Fruit fly (Drosophila melanogaster) whole organism, embryonic: Measurements from ENCODE around the gene PH4alphaEFB.

Experiments
- Abd-B ChIP-seq: fragments of 200-800 bp; sonication (Bioruptor generic); optimal IDR thresholded peaks from 2 replicates; lab custom pipeline; 2018; ENCODE audit warnings: missing biosample characterization, mild to moderate bottlenecking, missing genetic modification characterization, moderate library complexity
- Adf1 ChIP-seq: fragments of 200-800 bp; sonication (Bioruptor generic); IDR thresholded peaks from 2 replicates; pipeline ENCODE4 v1.3.6; 2022; ENCODE audit warnings: missing biosample characterization, missing genetic modification characterization
- Asciz ChIP-seq: fragments of 200-800 bp; sonication (Bioruptor generic); optimal IDR thresholded peaks from 2 replicates; lab custom pipeline; 2017; ENCODE audit warnings: missing biosample characterization, mild to moderate bottlenecking, missing genetic modification characterization, missing genetic modification reagents
- Bgb ChIP-seq: fragments of 200-800 bp; sonication (Bioruptor generic); IDR thresholded peaks from 2 replicates; pipeline ENCODE4 v1.3.6; 2022; ENCODE audit warnings: missing biosample characterization, missing genetic modification characterization; ENCODE audit not compliant: partially characterized antibody
- Bteb2 ChIP-seq: fragments of 200-800 bp; sonication (Bioruptor generic); optimal IDR thresholded peaks from 2 replicates; lab custom pipeline; 2016; ENCODE audit warnings: missing biosample characterization, missing genetic modification characterization
- CG10274 ChIP-seq: fragments of 200-800 bp; sonication (Bioruptor generic); optimal IDR thresholded peaks from 3 replicates; lab custom pipeline; 2017; ENCODE audit warnings: missing biosample characterization, mild to moderate bottlenecking, missing genetic modification characterization
- CG10366 ChIP-seq: fragments of 200-800 bp; sonication (Bioruptor generic); IDR thresholded peaks from 2 replicates; pipeline ENCODE4 v1.3.6; 2022; ENCODE audit warnings: missing biosample characterization, missing genetic modification characterization
- CG10543 ChIP-seq: fragments of 200-800 bp; sonication (Bioruptor generic); optimal IDR thresholded peaks from 3 replicates; lab custom pipeline; 2017; ENCODE audit warnings: missing biosample characterization, mild to moderate bottlenecking, missing genetic modification characterization, moderate library complexity
- CG10979 ChIP-seq: fragments of 200-800 bp; sonication (Bioruptor generic); optimal IDR thresholded peaks from 2 replicates; lab custom pipeline; 2018; ENCODE audit warnings: missing biosample characterization, mild to moderate bottlenecking, missing genetic modification characterization, moderate library complexity
- CG12299 ChIP-seq: fragments of 200-800 bp; sonication (Bioruptor generic); optimal IDR thresholded peaks from 2 replicates; lab custom pipeline; 2018; ENCODE audit warnings: missing biosample characterization, mild to moderate bottlenecking, missing genetic modification characterization
- CG15011 ChIP-seq: fragments of 200-800 bp; sonication (Bioruptor generic); optimal IDR thresholded peaks from 3 replicates; lab custom pipeline; 2018; ENCODE audit warnings: missing biosample characterization, mild to moderate bottlenecking, missing genetic modification characterization
- CG1792 ChIP-seq: fragments of 200-800 bp; sonication (Bioruptor generic); optimal IDR thresholded peaks from 2 replicates; lab custom pipeline; 2016; ENCODE audit warnings: missing biosample characterization, missing genetic modification characterization
- CG18262 ChIP-seq: fragments of 200-800 bp; optimal IDR thresholded peaks from 3 replicates; lab custom pipeline; 2019; ENCODE audit warnings: missing biosample characterization, mild to moderate bottlenecking, missing genetic modification characterization, moderate library complexity
- CG2875 ChIP-seq: fragments of 200-800 bp; sonication (Bioruptor generic); optimal IDR thresholded peaks from 2 replicates; lab custom pipeline; 2017; ENCODE audit warnings: missing biosample characterization, mild to moderate bottlenecking, missing genetic modification characterization, missing genetic modification reagents
- CG32767 ChIP-seq: fragments of 200-800 bp; sonication (Bioruptor generic); IDR thresholded peaks from 2 replicates; pipeline ENCODE4 v1.3.6; 2022; ENCODE audit warnings: missing biosample characterization, missing genetic modification characterization
- CG3281 ChIP-seq: fragments of 200-800 bp; sonication (Bioruptor generic); optimal IDR thresholded peaks from 3 replicates; lab custom pipeline; 2017; ENCODE audit warnings: missing biosample characterization, mild to moderate bottlenecking, missing genetic modification characterization
- CG33557 ChIP-seq: fragments of 200-800 bp; sonication (Bioruptor generic); optimal IDR thresholded peaks from 2 replicates; lab custom pipeline; 2019; ENCODE audit warnings: missing biosample characterization, mild to moderate bottlenecking, missing genetic modification characterization, moderate library complexity
- CG3847 ChIP-seq: fragments of 200-800 bp; sonication (Bioruptor generic); IDR thresholded peaks from 2 replicates; pipeline ENCODE4 v1.3.6; 2022; ENCODE audit warnings: missing biosample characterization, missing genetic modification characterization
- CG42726 ChIP-seq: fragments of 200-800 bp; sonication (Bioruptor generic); IDR thresholded peaks from 2 replicates; pipeline ENCODE4 v1.3.6; 2022; ENCODE audit warnings: missing biosample characterization, missing genetic modification characterization; ENCODE audit not compliant: partially characterized antibody
- CG5953 ChIP-seq: fragments of 200-800 bp; sonication (Bioruptor generic); IDR thresholded peaks from 2 replicates; pipeline ENCODE4 v1.3.6; 2022; ENCODE audit warnings: missing biosample characterization, missing genetic modification characterization
- CG6175 ChIP-seq: fragments of 200-800 bp; sonication (Bioruptor generic); IDR thresholded peaks from 3 replicates; pipeline ENCODE4 v1.3.6; 2022; ENCODE audit warnings: missing biosample characterization, missing genetic modification characterization
- CG7928 ChIP-seq: fragments of 200-800 bp; sonication (Bioruptor generic); optimal IDR thresholded peaks from 2 replicates; lab custom pipeline; 2017; ENCODE audit warnings: missing biosample characterization, mild to moderate bottlenecking, missing genetic modification characterization
- CG9215 ChIP-seq: fragments of 200-800 bp; sonication (Bioruptor generic); IDR thresholded peaks from 2 replicates; pipeline ENCODE4 v1.3.6; 2022; ENCODE audit warnings: missing biosample characterization, missing genetic modification characterization
- CG9609 ChIP-seq: fragments of 200-800 bp; sonication (Bioruptor generic); optimal IDR thresholded peaks from 3 replicates; lab custom pipeline; 2016; ENCODE audit warnings: missing biosample characterization, missing genetic modification characterization
- CG9932 ChIP-seq: fragments of 200-800 bp; sonication (Bioruptor generic); IDR thresholded peaks from 2 replicates; pipeline ENCODE4 v1.3.6; 2022; ENCODE audit warnings: missing biosample characterization, missing genetic modification characterization
- D19A ChIP-seq: fragments of 200-800 bp; optimal IDR thresholded peaks from 3 replicates; lab custom pipeline; 2019; ENCODE audit warnings: missing biosample characterization, mild to moderate bottlenecking, missing genetic modification characterization, moderate library complexity
- Hmr ChIP-seq: fragments of 200-800 bp; sonication (Bioruptor generic); optimal IDR thresholded peaks from 3 replicates; lab custom pipeline; 2017; ENCODE audit warnings: mild to moderate bottlenecking, missing biosample characterization, missing genetic modification reagents, missing genetic modification characterization
- Lhr ChIP-seq: fragments of 200-800 bp; sonication (Bioruptor generic); optimal IDR thresholded peaks from 3 replicates; lab custom pipeline; 2017; ENCODE audit warnings: mild to moderate bottlenecking, missing biosample characterization, missing genetic modification reagents, missing genetic modification characterization
- MTF-1 ChIP-seq: fragments of 200-800 bp; sonication (Bioruptor generic); optimal IDR thresholded peaks from 2 replicates; lab custom pipeline; 2018; ENCODE audit warnings: missing biosample characterization, mild to moderate bottlenecking, missing genetic modification characterization, borderline replicate concordance
- PHDP ChIP-seq: fragments of 200-800 bp; sonication (Bioruptor generic); optimal IDR thresholded peaks from 3 replicates; lab custom pipeline; 2018; ENCODE audit warnings: missing biosample characterization, mild to moderate bottlenecking, missing genetic modification characterization, moderate library complexity
- Pdp1 ChIP-seq, 2 experiments: fragments of 200-800 bp; sonication (Bioruptor generic); optimal IDR thresholded peaks; 3 replicates each; lab custom pipeline; 2016; ENCODE audit warnings: missing biosample characterization in 2 of 2, missing genetic modification characterization in 2 of 2, mild to moderate bottlenecking in 1 of 2, moderate library complexity in 1 of 2
- Scr ChIP-seq: fragments of 200-800 bp; sonication (Bioruptor generic); IDR thresholded peaks from 2 replicates; pipeline ENCODE4 v1.3.6; 2022; ENCODE audit warnings: missing biosample characterization, missing genetic modification characterization; ENCODE audit not compliant: partially characterized antibody
- Side ChIP-seq: fragments of 200-800 bp; sonication (Bioruptor generic); optimal IDR thresholded peaks from 2 replicates; lab custom pipeline; 2016; ENCODE audit warnings: missing biosample characterization, missing genetic modification characterization
- Sox100B ChIP-seq: fragments of 200-800 bp; sonication (Bioruptor generic); optimal IDR thresholded peaks from 3 replicates; lab custom pipeline; 2018; ENCODE audit warnings: missing biosample characterization, mild to moderate bottlenecking, missing genetic modification characterization
- ara ChIP-seq: fragments of 200-800 bp; sonication (Bioruptor generic); IDR thresholded peaks from 2 replicates; pipeline ENCODE4 v1.3.6; 2022; ENCODE audit warnings: missing biosample characterization, missing genetic modification characterization
- bowl ChIP-seq: fragments of 200-800 bp; sonication (Bioruptor generic); IDR thresholded peaks from 2 replicates; pipeline ENCODE4 v1.3.6; 2022; ENCODE audit warnings: missing biosample characterization, missing genetic modification characterization
- cad ChIP-seq: fragments of >200 bp; optimal IDR thresholded peaks from 2 replicates; lab custom pipeline; 2017; ENCODE audit warnings: missing biosample characterization, missing genetic modification characterization
- chinmo ChIP-seq: fragments of 200-800 bp; sonication (Bioruptor generic); IDR thresholded peaks from 4 replicates; pipeline ENCODE4 v1.3.6; 2022; ENCODE audit warnings: missing biosample characterization, missing genetic modification characterization; ENCODE audit not compliant: partially characterized antibody
- da ChIP-seq: fragments of 200-800 bp; sonication (Bioruptor generic); optimal IDR thresholded peaks from 2 replicates; lab custom pipeline; 2016; ENCODE audit warnings: missing biosample characterization, missing genetic modification characterization
- dati ChIP-seq: fragments of 200-800 bp; sonication (Bioruptor generic); IDR thresholded peaks from 2 replicates; pipeline ENCODE4 v1.3.6; 2022; ENCODE audit warnings: missing biosample characterization, missing genetic modification characterization
- fd102C ChIP-seq: fragments of 200-800 bp; sonication (Bioruptor generic); optimal IDR thresholded peaks from 2 replicates; lab custom pipeline; 2018; ENCODE audit warnings: missing biosample characterization, mild to moderate bottlenecking, missing genetic modification characterization, moderate library complexity
- gro ChIP-seq: fragments of 200-800 bp; sonication (Bioruptor generic); optimal IDR thresholded peaks from 2 replicates; lab custom pipeline; 2016; ENCODE audit warnings: missing biosample characterization, missing genetic modification characterization
- nerfin-2 ChIP-seq: fragments of 200-800 bp; sonication (Bioruptor generic); IDR thresholded peaks from 2 replicates; pipeline ENCODE4 v1.3.6; 2022; ENCODE audit warnings: missing biosample characterization, missing genetic modification characterization; ENCODE audit not compliant: partially characterized antibody
- onecut ChIP-seq: fragments of 200-800 bp; sonication (Bioruptor generic); IDR thresholded peaks from 2 replicates; pipeline ENCODE4 v1.3.6; 2022; ENCODE audit warnings: missing biosample characterization, missing genetic modification characterization
- prd ChIP-seq, 3 experiments: fragments of >200 bp in 2 of 3; fragments of 200-800 bp in 1 of 3; sonication (Bioruptor generic) in 1 of 3; optimal IDR thresholded peaks in 2 of 3; IDR thresholded peaks in 1 of 3; 2 replicates in 2 of 3; 3 replicates in 1 of 3; pipeline versions ENCODE4 v1.3.6 to Lab custom; 2017 to 2022; ENCODE audit warnings: missing biosample characterization in 1 of 3, missing genetic modification characterization in 1 of 3
- slou ChIP-seq: fragments of 200-800 bp; sonication (Bioruptor generic); optimal IDR thresholded peaks from 3 replicates; lab custom pipeline; 2016; ENCODE audit warnings: missing biosample characterization, missing genetic modification characterization
- sna ChIP-seq: fragments of 200-800 bp; sonication (Bioruptor generic); IDR thresholded peaks from 2 replicates; pipeline ENCODE4 v1.3.6; 2022; ENCODE audit warnings: missing biosample characterization, missing genetic modification characterization; ENCODE audit not compliant: partially characterized antibody
- tgo ChIP-seq: fragments of 200-800 bp; sonication (Bioruptor generic); IDR thresholded peaks from 3 replicates; pipeline ENCODE4 v1.3.6; 2022; ENCODE audit warnings: missing biosample characterization, missing genetic modification characterization
- zfh2 ChIP-seq: fragments of 200-800 bp; sonication (Bioruptor generic); optimal IDR thresholded peaks from 2 replicates; lab custom pipeline; 2016; ENCODE audit warnings: missing biosample characterization, missing genetic modification characterization

The PH4alphaEFB gene

dm6 chr3R:30427805-30428359, 38.0 kb upstream of the PH4alphaEFB start, which contains the start of gene CG2218 (continued):
- TF ChIP-seq CG6175 (GFP tag; lab: Robert Waterston, UW) (no peak), ara (GFP tag; lab: Robert Waterston, UW) (no peak), CG3281 (GFP tag; lab: Kevin White, UChicago) (no peak), nerfin-2 (GFP tag; lab: Robert Waterston, UW) (no peak), CG10543 (GFP tag; lab: Kevin White, UChicago) (no peak), CG5953 (GFP tag; lab: Robert Waterston, UW) (no peak), Bgb (GFP tag; lab: Robert Waterston, UW) (peak; percentile 56), MTF-1 (GFP tag; lab: Kevin White, UChicago) (no peak), bowl (GFP tag; lab: Robert Waterston, UW) (no peak), Asciz (GFP tag; lab: Kevin White, UChicago) (no peak), chinmo (GFP tag; lab: Robert Waterston, UW) (peak; percentile 30; the same call in 1 of the 4 replicates), tgo (GFP tag; lab: Robert Waterston, UW) (no peak), cad (GFP tag; lab: Kevin White, UChicago) (no peak), Sox100B (GFP tag; lab: Kevin White, UChicago) (no peak), zfh2 (GFP tag; lab: Kevin White, UChicago) (no peak), Hmr (GFP tag; lab: Kevin White, UChicago) (no peak), dati (GFP tag; lab: Robert Waterston, UW) (no peak), Scr (GFP tag; lab: Robert Waterston, UW) (peak; percentile 50; the same call in 1 of the 2 replicates), CG10274 (no peak), CG18262 (no peak), CG3847 (GFP tag; lab: Robert Waterston, UW) (peak; percentile 69), CG9932 (GFP tag; lab: Robert Waterston, UW) (no peak), D19A (no peak), prd (optimal IDR thresholded peaks at IDR 0.05; lab: Kevin White, UChicago) (no peak), prd (GFP tag; IDR thresholded peaks at IDR 0.05; lab: Robert Waterston, UW) (no peak), CG10979 (tag; lab: Kevin White, UChicago) (no peak), CG9609 (GFP tag; lab: Kevin White, UChicago) (no peak), CG33557 (GFP tag; lab: Kevin White, UChicago) (no peak), Abd-B (GFP tag; lab: Kevin White, UChicago) (no peak), PHDP (tag; lab: Kevin White, UChicago) (no peak), sna (GFP tag; lab: Robert Waterston, UW) (peak; percentile 21; the same call in 1 of the 2 replicates), CG32767 (GFP tag; lab: Robert Waterston, UW) (no peak), CG42726 (GFP tag; lab: Robert Waterston, UW) (peak; percentile 57; the same call in 1 of the 2 replicates), CG15011 (no peak), slou (GFP tag; lab: Kevin White, UChicago) (no peak), Adf1 (GFP tag; lab: Robert Waterston, UW) (no peak), CG1792 (GFP tag; lab: Kevin White, UChicago) (no peak), CG9215 (GFP tag; lab: Robert Waterston, UW) (no peak), Lhr (GFP tag; lab: Kevin White, UChicago) (peak; percentile 25), CG10366 (GFP tag; lab: Robert Waterston, UW) (no peak), CG12299 (no peak), gro (peak; percentile 46), CG7928 (GFP tag; lab: Kevin White, UChicago) (no peak), Pdp1 (GFP tag; optimal IDR thresholded peaks at IDR 0.05; lab: Kevin White, UChicago) (peak in 1 of 2 experiments; percentile 57), Side (GFP tag; lab: Kevin White, UChicago) (no peak), onecut (GFP tag; lab: Robert Waterston, UW) (no peak), fd102C (GFP tag; lab: Kevin White, UChicago) (no peak), CG2875 (GFP tag; lab: Kevin White, UChicago) (no peak), Bteb2 (GFP tag; lab: Kevin White, UChicago) (no peak), da (no peak)
